Fruit fly (Drosophila melanogaster): ENCODE data around the gene MYPT-75D.
A peak's percentile ranks its signal among the peaks of the same experiment; 100 is the strongest.

Gene MYPT-75D

dm6 chr3L:18686220-18686801 lies 60.6 kb downstream of the MYPT-75D start, which contains the start of gene Cyp12c1:
Gene Cyp12c1, minus strand, starts transcription at chr3L:18686319.
- peak; percentile 41 for TF ChIP-seq fru (GFP tag; optimal IDR thresholded peaks at IDR 0.05)
- TF ChIP-seq Rel (GFP tag; optimal IDR thresholded peaks at IDR 0.05): no peak
- TF ChIP-seq Rel (tag; optimal IDR thresholded peaks at IDR 0.05): peak; percentile 88
- no peak for TF ChIP-seq Vsx2 (GFP tag; optimal IDR thresholded peaks at IDR 0.05; ENCODE audit: partially characterized antibody)
- no peak for TF ChIP-seq Mio (GFP tag; optimal IDR thresholded peaks at IDR 0.05)
- no peak for TF ChIP-seq psq (GFP tag; optimal IDR thresholded peaks at IDR 0.05)
- TF ChIP-seq Jra (GFP tag; optimal IDR thresholded peaks at IDR 0.05): no peak

dm6 chr3L:18693887-18694286 lies 68.1 kb downstream of the MYPT-75D start, which contains the start of gene CG6893:
Gene CG6893, plus strand, starts transcription at chr3L:18694187.
- no peak for TF ChIP-seq pan (optimal IDR thresholded peaks at IDR 0.05)
- TF ChIP-seq Myc (optimal IDR thresholded peaks at IDR 0.05): no peak
- no peak for TF ChIP-seq sv (GFP tag; optimal IDR thresholded peaks at IDR 0.05)
- TF ChIP-seq CrebA (GFP tag; optimal IDR thresholded peaks at IDR 0.05; ENCODE audit: borderline replicate concordance): no peak
- no peak for TF ChIP-seq N (GFP tag; optimal IDR thresholded peaks at IDR 0.05)
- no peak for TF ChIP-seq GATAd (GFP tag; optimal IDR thresholded peaks at IDR 0.05)
- no peak for TF ChIP-seq brk (GFP tag; optimal IDR thresholded peaks at IDR 0.05)
- TF ChIP-seq Rel (GFP tag; optimal IDR thresholded peaks at IDR 0.05): no peak
- no peak for TF ChIP-seq Rel (tag; optimal IDR thresholded peaks at IDR 0.05)
- no peak for TF ChIP-seq Abd-B (GFP tag; optimal IDR thresholded peaks at IDR 0.05)
- no peak for TF ChIP-seq ey (GFP tag; optimal IDR thresholded peaks at IDR 0.05)

dm6 chr3L:18698312-18698711 lies 72.6 kb downstream of the MYPT-75D start, which contains the start of gene Dic4:
Gene Dic4, minus strand, starts transcription at chr3L:18698412.
- no peak for TF ChIP-seq lola (GFP tag; optimal IDR thresholded peaks at IDR 0.05)
- no peak for TF ChIP-seq rgr (GFP tag; optimal IDR thresholded peaks at IDR 0.05)
- TF ChIP-seq dmrt93B (GFP tag; optimal IDR thresholded peaks at IDR 0.05): no peak
- no peak for TF ChIP-seq pan (optimal IDR thresholded peaks at IDR 0.05)
- no peak for TF ChIP-seq sv (GFP tag; optimal IDR thresholded peaks at IDR 0.05)
- no peak for TF ChIP-seq Hr83 (GFP tag; optimal IDR thresholded peaks at IDR 0.05; ENCODE audit: poor library complexity, severe bottlenecking)
- no peak for TF ChIP-seq Dfd (GFP tag; optimal IDR thresholded peaks at IDR 0.05)
- no peak for TF ChIP-seq br (GFP tag; optimal IDR thresholded peaks at IDR 0.05)
- TF ChIP-seq jim (GFP tag; optimal IDR thresholded peaks at IDR 0.05): no peak
- TF ChIP-seq woc (GFP tag; optimal IDR thresholded peaks at IDR 0.05): no peak
- no peak for TF ChIP-seq dl (GFP tag; optimal IDR thresholded peaks at IDR 0.05; ENCODE audit: insufficient read depth in 1 of 2, partially characterized antibody in 2 of 2)
- no peak for TF ChIP-seq Hr78 (GFP tag; optimal IDR thresholded peaks at IDR 0.05)
